Worm (Caenorhabditis elegans): ENCODE results near the gene nspg-11.

DNA sequence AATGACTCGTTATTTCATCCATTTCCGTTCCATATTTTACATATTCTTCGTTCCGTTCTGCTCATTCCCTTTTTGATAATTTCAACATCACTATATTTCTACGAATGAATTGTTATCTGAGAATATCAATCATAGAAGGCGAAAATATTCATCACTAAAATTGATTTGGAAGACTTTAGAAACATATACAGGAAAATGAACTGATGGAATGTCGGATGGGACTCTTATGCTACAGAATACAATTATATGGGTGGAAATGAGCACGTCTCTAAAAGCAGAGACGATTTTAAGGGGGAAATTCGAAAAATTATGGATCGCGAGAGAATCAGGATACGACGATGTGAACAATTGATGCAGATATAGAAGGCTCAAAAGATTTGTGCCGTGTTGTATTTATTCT is 3.9 kb downstream of the nspg-11 start:
- TF ChIP-seq zag-1 (tag; optimal IDR thresholded peaks at IDR 0.05) (no peak), Y116A8C.19 (tag; optimal IDR thresholded peaks at IDR 0.05; ENCODE audit: borderline replicate concordance) (no peak), nhr-90 (tag; optimal IDR thresholded peaks at IDR 0.05; ENCODE audit: poor library complexity) (no peak), F16B12.6 (tag; optimal IDR thresholded peaks at IDR 0.05) (no peak)
